Worm (Caenorhabditis elegans) whole organism, early embryonic: ENCODE measurements around the gene Y60C6A.2.

ENCODE experiments used
- B0310.2 ChIP-seq: sonication (generic microtip); optimal IDR thresholded peaks from 2 replicates; lab custom pipeline; 2016; ENCODE audit warnings: mild to moderate bottlenecking, missing genetic modification characterization, missing compliant biosample characterization
- F13C5.2 ChIP-seq: sonication (generic microtip); optimal IDR thresholded peaks from 2 replicates; lab custom pipeline; 2017; ENCODE audit warnings: mild to moderate bottlenecking, missing genetic modification characterization, inconsistent platforms, missing compliant biosample characterization
- aly-1 ChIP-seq: sonication (generic microtip); optimal IDR thresholded peaks from 2 replicates; lab custom pipeline; 2016; ENCODE audit warnings: missing genetic modification characterization, missing compliant biosample characterization
- ama-1 ChIP-seq: fragments of 150-350 bp; optimal IDR thresholded peaks from 2 replicates; lab custom pipeline; 2014
- ceh-13 ChIP-seq: fragments of 200-800 bp; sonication (Bioruptor generic); optimal IDR thresholded peaks from 2 replicates; lab custom pipeline; 2018; ENCODE audit warnings: mild to moderate bottlenecking, missing genetic modification characterization, missing compliant biosample characterization
- ceh-36 ChIP-seq: sonication (generic microtip); optimal IDR thresholded peaks from 2 replicates; lab custom pipeline; 2016; ENCODE audit warnings: missing genetic modification characterization, inconsistent platforms, missing compliant biosample characterization
- ets-7 ChIP-seq: sonication (generic microtip); optimal IDR thresholded peaks from 2 replicates; lab custom pipeline; 2016; ENCODE audit warnings: missing genotype, missing genetic modification characterization, missing compliant biosample characterization
- flt-1 ChIP-seq: fragments of 200-800 bp; sonication (Bioruptor generic); IDR thresholded peaks from 2 replicates; pipeline ENCODE4 v1.3.6; 2022; ENCODE audit warnings: missing genetic modification characterization, missing compliant biosample characterization
- hmbx-1 ChIP-seq: sonication (generic microtip); optimal IDR thresholded peaks from 2 replicates; lab custom pipeline; 2016; ENCODE audit warnings: mild to moderate bottlenecking, missing genetic modification characterization, missing compliant biosample characterization
- hmg-4 ChIP-seq: fragments of 200-800 bp; sonication (Bioruptor generic); optimal IDR thresholded peaks from 2 replicates; lab custom pipeline; 2018; ENCODE audit warnings: mild to moderate bottlenecking, missing genetic modification characterization, missing compliant biosample characterization
- hnd-1 ChIP-seq: sonication (generic microtip); optimal IDR thresholded peaks from 2 replicates; lab custom pipeline; 2016; ENCODE audit warnings: missing genetic modification characterization, missing compliant biosample characterization
- pes-1 ChIP-seq: fragments of 200-800 bp; sonication (Bioruptor generic); IDR thresholded peaks from 2 replicates; pipeline ENCODE4 v1.3.6; 2022; ENCODE audit warnings: missing genetic modification reagents, missing genetic modification characterization, missing compliant biosample characterization
- scrt-1 ChIP-seq: fragments of 200-800 bp; sonication (Bioruptor generic); IDR thresholded peaks from 2 replicates; pipeline ENCODE4 v1.3.6; 2022; ENCODE audit warnings: missing genetic modification characterization, missing compliant biosample characterization
- sea-1 ChIP-seq: fragments of 200-800 bp; sonication (Bioruptor generic); conservative IDR thresholded peaks from 2 replicates; pipeline ENCODE4 v1.3.6; 2022; ENCODE audit warnings: missing genetic modification characterization, missing compliant biosample characterization
- tbx-11 ChIP-seq: fragments of 200-800 bp; sonication (Bioruptor generic); IDR thresholded peaks from 2 replicates; pipeline ENCODE4 v1.3.6; 2022; ENCODE audit warnings: missing genetic modification characterization, missing compliant biosample characterization
- tbx-37 ChIP-seq: fragments of 200-800 bp; sonication (Bioruptor generic); conservative IDR thresholded peaks from 2 replicates; pipeline ENCODE4 v1.3.6; 2022; ENCODE audit warnings: missing genetic modification reagents, missing genetic modification characterization, missing compliant biosample characterization
- tra-4 ChIP-seq: sonication (generic microtip); optimal IDR thresholded peaks from 2 replicates; lab custom pipeline; 2017; ENCODE audit warnings: missing genetic modification characterization, missing compliant biosample characterization

Gene Y60C6A.2

DNA sequence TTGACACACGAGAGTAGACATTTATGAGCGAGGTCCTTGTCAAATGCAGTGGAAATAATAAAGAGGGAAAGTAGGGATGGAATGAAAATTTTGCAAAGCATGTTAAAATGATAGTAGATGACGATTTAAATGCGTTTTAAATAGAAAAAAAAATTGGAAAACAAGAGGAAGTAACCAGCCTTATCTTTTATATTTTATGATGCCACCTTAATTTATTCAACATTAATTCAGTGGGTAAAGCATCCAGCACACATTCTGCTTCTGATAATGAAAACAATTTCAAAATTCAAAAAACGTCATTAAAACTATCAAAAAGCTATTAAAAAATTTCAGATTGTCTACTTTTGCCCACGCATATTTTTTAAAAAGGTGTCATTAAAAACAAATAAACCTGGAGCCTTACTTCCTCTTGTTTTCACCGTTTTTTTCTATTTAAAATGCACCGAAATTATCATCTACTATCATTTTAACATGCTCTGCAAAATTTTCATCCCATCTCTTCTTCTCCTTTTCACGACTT, at the start of gene Y60C6A.2, which contains the start of gene Y60C6A.3:
Gene Y60C6A.2 (minus strand): TSS at position 101 of the 520 bp plus-strand sequence.
Gene Y60C6A.3 (plus strand): TSS at position 470 of the 520 bp plus-strand sequence.
- no peak for TF ChIP-seq ama-1 (lab: Kevin White, UChicago)

- no peak for TF ChIP-seq tra-4 (tag; lab: Kevin White, UChicago)
- no peak for TF ChIP-seq F13C5.2 (tag; lab: Kevin White, UChicago)
- TF ChIP-seq ceh-36: no peak
- no peak for TF ChIP-seq ceh-13 (GFP tag; lab: Kevin White, UChicago)
- no peak for TF ChIP-seq scrt-1 (GFP tag; lab: Robert Waterston, UW)
- TF ChIP-seq ama-1 (lab: Kevin White, UChicago): no peak
- no peak for TF ChIP-seq hmg-4 (GFP tag; lab: Kevin White, UChicago)
- no peak for TF ChIP-seq hnd-1 (tag; lab: Kevin White, UChicago)
- no peak for TF ChIP-seq flt-1 (GFP tag; lab: Robert Waterston, UW)
- TF ChIP-seq aly-1: no peak
- TF ChIP-seq sea-1 (GFP tag; lab: Robert Waterston, UW): no peak
- TF ChIP-seq ets-7 (tag; lab: Kevin White, UChicago): no peak
- no peak for TF ChIP-seq hmbx-1 (tag; lab: Kevin White, UChicago)
- no peak for TF ChIP-seq B0310.2 (tag; lab: Kevin White, UChicago)
- no peak for TF ChIP-seq tbx-11 (GFP tag; lab: Robert Waterston, UW)
Measured at ce11 chrV:4834277-4834676, 49.0 kb upstream of the Y60C6A.2 start, which contains the start of gene C37H5.14. C37H5.14 (minus strand) TSS chrV:4834377.

DNA sequence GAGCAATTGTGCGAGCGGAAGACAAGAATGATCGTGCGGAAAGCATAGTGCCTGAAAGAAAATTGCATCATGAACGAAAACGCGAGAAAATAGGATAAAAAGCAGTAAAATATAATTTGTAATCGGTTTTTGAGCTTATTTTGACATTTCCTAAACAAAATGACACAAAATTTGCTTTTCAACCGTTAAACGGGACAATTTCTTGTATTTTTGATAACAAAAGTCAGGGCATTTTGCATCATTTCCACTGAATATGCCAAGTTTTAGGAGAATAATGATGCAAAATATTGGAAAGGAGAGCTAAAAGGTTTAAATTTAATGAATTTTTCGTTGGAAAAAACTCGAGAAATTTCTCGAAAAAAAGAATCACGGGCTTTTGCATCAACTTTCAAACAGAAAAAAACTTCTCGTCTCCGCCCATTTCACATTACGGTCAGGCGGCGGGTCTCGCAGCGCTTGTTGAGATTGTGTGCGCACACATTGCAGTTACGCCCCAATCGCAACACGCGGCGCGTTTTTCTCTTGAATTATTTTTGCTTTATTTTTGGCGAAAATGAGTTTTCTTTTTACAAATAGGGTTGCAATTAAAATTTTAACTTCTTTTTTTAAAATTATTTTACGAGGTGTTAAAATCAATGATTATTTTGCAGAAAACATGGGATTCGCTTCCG, 41.6 kb upstream of the Y60C6A.2 start, which contains the start of the genes hsp-6 and C37H5.5:
Gene hsp-6 (minus strand): TSS at position 51 of the 671 bp plus-strand sequence.
Gene C37H5.5 (plus strand): TSS at position 651 of the 671 bp plus-strand sequence.
- TF ChIP-seq flt-1 (GFP tag; lab: Robert Waterston, UW) (0 out of 2 replicates have a peak, but pooled peaks have one; percentile 7), ets-7 (tag; lab: Kevin White, UChicago) (no peak), pes-1 (GFP tag; lab: Robert Waterston, UW) (peak; percentile 63; the same call in 1 of the 2 replicates), F13C5.2 (tag; lab: Kevin White, UChicago) (peak; percentile 57), aly-1 (no peak), B0310.2 (tag; lab: Kevin White, UChicago) (no peak), tbx-11 (GFP tag; lab: Robert Waterston, UW) (no peak), scrt-1 (GFP tag; lab: Robert Waterston, UW) (no peak), sea-1 (GFP tag; lab: Robert Waterston, UW) (no peak), tra-4 (tag; lab: Kevin White, UChicago) (no peak), hnd-1 (tag; lab: Kevin White, UChicago) (no peak), hmg-4 (GFP tag; lab: Kevin White, UChicago) (peak; percentile 25)

- no peak for TF ChIP-seq scrt-1 (GFP tag; lab: Robert Waterston, UW)
- peak; percentile 27 for TF ChIP-seq ama-1 (lab: Kevin White, UChicago)
Measured at ce11 chrV:4823683-4824391, 38.6 kb upstream of the Y60C6A.2 start.

- no peak for TF ChIP-seq hmg-4 (GFP tag; lab: Kevin White, UChicago)
- no peak for TF ChIP-seq B0310.2 (tag; lab: Kevin White, UChicago)
- TF ChIP-seq scrt-1 (GFP tag; lab: Robert Waterston, UW): no peak
- no peak for TF ChIP-seq tbx-11 (GFP tag; lab: Robert Waterston, UW)
- no peak for TF ChIP-seq flt-1 (GFP tag; lab: Robert Waterston, UW)
- no peak for TF ChIP-seq sea-1 (GFP tag; lab: Robert Waterston, UW)
- no peak for TF ChIP-seq tbx-37
- no peak for TF ChIP-seq ets-7 (tag; lab: Kevin White, UChicago)
- no peak for TF ChIP-seq ceh-13 (GFP tag; lab: Kevin White, UChicago)
Measured at ce11 chrV:4823323-4823682, 38.1 kb upstream of the Y60C6A.2 start, which contains the start of gene adss-1. adss-1 (minus strand) TSS chrV:4823423.

DNA sequence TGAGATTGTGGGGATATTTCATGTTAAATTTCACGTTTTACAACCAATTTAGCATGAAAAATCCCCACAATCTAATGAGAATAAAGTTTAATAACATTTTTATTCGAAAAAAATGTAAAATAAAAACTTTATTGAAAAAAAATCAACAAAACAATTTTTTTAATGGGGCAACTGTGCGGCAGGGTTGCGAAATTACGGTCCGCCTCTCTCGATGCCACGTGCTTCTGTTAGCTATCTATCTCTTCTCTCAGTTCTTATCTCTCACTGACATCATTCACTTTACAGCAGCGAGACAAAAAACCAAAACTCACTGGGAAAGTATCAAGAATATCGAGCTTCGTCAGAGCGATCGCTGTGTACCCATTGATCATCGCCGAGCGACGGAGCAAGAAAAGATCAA, 35.4 kb upstream of the Y60C6A.2 start:
- TF ChIP-seq ets-7 (tag; lab: Kevin White, UChicago) (no peak), F13C5.2 (tag; lab: Kevin White, UChicago) (no peak), pes-1 (GFP tag; lab: Robert Waterston, UW) (no peak), hnd-1 (tag; lab: Kevin White, UChicago) (no peak), sea-1 (GFP tag; lab: Robert Waterston, UW) (no peak), hmg-4 (GFP tag; lab: Kevin White, UChicago) (no peak), tbx-37 (no peak), tra-4 (tag; lab: Kevin White, UChicago) (no peak)

DNA sequence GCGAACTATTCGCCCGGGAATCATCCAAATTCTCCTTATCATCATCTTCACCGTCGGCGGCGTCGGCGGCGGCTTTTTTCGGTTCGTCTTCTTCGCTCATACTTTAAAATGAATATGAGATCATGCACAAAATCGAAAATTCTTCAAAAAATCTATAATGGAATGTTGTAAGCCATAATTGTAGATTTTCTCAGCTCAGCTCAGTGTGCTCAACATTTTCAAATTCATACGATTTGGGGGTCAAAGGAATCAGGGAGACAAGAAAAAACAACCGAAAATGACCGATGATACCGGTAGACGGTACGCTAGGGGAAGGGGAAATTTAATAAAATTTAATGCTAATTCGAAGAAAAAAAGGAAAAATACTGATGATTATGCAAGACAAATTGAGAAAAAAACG, 33.3 kb upstream of the Y60C6A.2 start, which contains the start of gene ccep-97:
Gene ccep-97 (minus strand): TSS at position 101 of the 400 bp plus-strand sequence.
- no peak for TF ChIP-seq ama-1 (lab: Kevin White, UChicago)
- no peak for TF ChIP-seq ceh-36
- no peak for TF ChIP-seq pes-1 (GFP tag; lab: Robert Waterston, UW)
- no peak for TF ChIP-seq sea-1 (GFP tag; lab: Robert Waterston, UW)
- TF ChIP-seq ets-7 (tag; lab: Kevin White, UChicago): no peak
- TF ChIP-seq F13C5.2 (tag; lab: Kevin White, UChicago): no peak
- no peak for TF ChIP-seq hmg-4 (GFP tag; lab: Kevin White, UChicago)
- no peak for TF ChIP-seq B0310.2 (tag; lab: Kevin White, UChicago)
- no peak for TF ChIP-seq scrt-1 (GFP tag; lab: Robert Waterston, UW)
- TF ChIP-seq ceh-13 (GFP tag; lab: Kevin White, UChicago): no peak
- no peak for TF ChIP-seq tbx-11 (GFP tag; lab: Robert Waterston, UW)
- no peak for TF ChIP-seq tbx-37
